Worm (Caenorhabditis elegans): ENCODE results near the gene C49F5.13.

- TF ChIP-seq him-1 (tag; optimal IDR thresholded peaks at IDR 0.05), result no peak
- TF ChIP-seq dao-5 (tag; optimal IDR thresholded peaks at IDR 0.05), result no peak
- TF ChIP-seq W03F9.2 (tag; optimal IDR thresholded peaks at IDR 0.05), result no peak
These were observed 33.6 kb upstream of the C49F5.13 start, which contains the start of gene F55G7.4 for ce11 chrX:11927585-11927984.

Data from whole organism, L4/young adult.